Fruit fly (Drosophila melanogaster) whole organism, embryonic: Measurements from ENCODE around the gene IKKbeta.
A peak's percentile ranks its signal among the peaks of the same experiment; 100 is the strongest.

Experiments
- ATbp ChIP-seq: fragments of 200-800 bp; sonication (Bioruptor generic); optimal IDR thresholded peaks from 2 replicates; lab custom pipeline; 2017; ENCODE audit warnings: missing biosample characterization, mild to moderate bottlenecking, missing genetic modification characterization, missing genetic modification reagents
- Awh ChIP-seq: fragments of 200-800 bp; sonication (Bioruptor generic); IDR thresholded peaks from 2 replicates; pipeline ENCODE4, ENCODE4 v1.3.6; 2022; ENCODE audit warnings: missing biosample characterization, missing genetic modification characterization
- BEAF-32 ChIP-seq: fragments of 200-800 bp; sonication (Bioruptor generic); optimal IDR thresholded peaks from 3 replicates; lab custom pipeline; 2017; ENCODE audit warnings: missing biosample characterization, missing genetic modification characterization, mild to moderate bottlenecking, moderate library complexity, missing genetic modification reagents
- CG14710 ChIP-seq: fragments of 200-800 bp; sonication (Bioruptor generic); optimal IDR thresholded peaks from 3 replicates; lab custom pipeline; 2019; ENCODE audit warnings: missing biosample characterization, mild to moderate bottlenecking, missing genetic modification characterization, moderate library complexity
- CG15073 ChIP-seq: fragments of 200-800 bp; sonication (Bioruptor generic); optimal IDR thresholded peaks from 2 replicates; lab custom pipeline; 2016; ENCODE audit warnings: missing biosample characterization, missing genetic modification characterization
- CG15479 ChIP-seq: fragments of 200-800 bp; sonication (Bioruptor generic); optimal IDR thresholded peaks from 3 replicates; lab custom pipeline; 2019; ENCODE audit warnings: missing biosample characterization, mild to moderate bottlenecking, missing genetic modification characterization, moderate library complexity
- CG16863 ChIP-seq: fragments of 200-800 bp; sonication (Bioruptor generic); optimal IDR thresholded peaks from 3 replicates; lab custom pipeline; 2016; ENCODE audit warnings: missing biosample characterization, missing genetic modification characterization
- CG18476 ChIP-seq: fragments of 200-800 bp; sonication (Bioruptor generic); optimal IDR thresholded peaks from 2 replicates; lab custom pipeline; 2016; ENCODE audit warnings: missing biosample characterization, mild to moderate bottlenecking, missing genetic modification characterization
- CG18764 ChIP-seq: fragments of 200-800 bp; sonication (Bioruptor generic); optimal IDR thresholded peaks from 3 replicates; lab custom pipeline; 2016; ENCODE audit warnings: missing biosample characterization, missing genetic modification characterization
- CG4707 ChIP-seq: fragments of 200-800 bp; sonication (Bioruptor generic); optimal IDR thresholded peaks from 2 replicates; lab custom pipeline; 2018; ENCODE audit warnings: missing biosample characterization, mild to moderate bottlenecking, missing genetic modification characterization, moderate library complexity
- CG7271 ChIP-seq: fragments of 200-800 bp; sonication (Bioruptor generic); optimal IDR thresholded peaks from 2 replicates; lab custom pipeline; 2018; ENCODE audit warnings: missing biosample characterization, mild to moderate bottlenecking, missing genetic modification characterization, moderate library complexity
- CG7745 ChIP-seq: fragments of 200-800 bp; sonication (Bioruptor generic); optimal IDR thresholded peaks from 2 replicates; lab custom pipeline; 2018; ENCODE audit warnings: missing biosample characterization, mild to moderate bottlenecking, missing genetic modification characterization, moderate library complexity
- D ChIP-seq, 2 experiments: fragments of 200-800 bp in 1 of 2; fragments of >200 bp in 1 of 2; sonication (Bioruptor generic) in 1 of 2; optimal IDR thresholded peaks; 2 replicates in 1 of 2; 3 replicates in 1 of 2; lab custom pipeline; 2017; ENCODE audit warnings: mild to moderate bottlenecking in 1 of 2, missing biosample characterization in 1 of 2, missing genetic modification characterization in 1 of 2, missing genetic modification reagents in 1 of 2
- E2f1 ChIP-seq: fragments of 200-800 bp; sonication (Bioruptor generic); IDR thresholded peaks from 2 replicates; pipeline ENCODE4 v1.3.6; 2022; ENCODE audit warnings: missing biosample characterization, missing genetic modification characterization
- Elba2 ChIP-seq: fragments of 200-800 bp; sonication (Bioruptor generic); optimal IDR thresholded peaks from 3 replicates; lab custom pipeline; 2016; ENCODE audit warnings: missing biosample characterization, missing genetic modification characterization
- Hr3 ChIP-seq: fragments of 200-800 bp; sonication (Bioruptor generic); optimal IDR thresholded peaks from 3 replicates; lab custom pipeline; 2016; ENCODE audit warnings: missing biosample characterization, missing genetic modification characterization
- Med ChIP-seq: fragments of 200-800 bp; sonication (Bioruptor generic); peaks from one replicate; lab custom pipeline; 2016; ENCODE audit warnings: missing biosample characterization, missing genetic modification characterization, mild to moderate bottlenecking, inconsistent platforms, moderate library complexity
- abd-A ChIP-seq: fragments of 200-800 bp; sonication (Bioruptor generic); optimal IDR thresholded peaks from 3 replicates; lab custom pipeline; 2019; ENCODE audit warnings: missing biosample characterization, mild to moderate bottlenecking, missing genetic modification characterization, moderate library complexity
- cad ChIP-seq: fragments of >200 bp; optimal IDR thresholded peaks from 2 replicates; lab custom pipeline; 2017; ENCODE audit warnings: missing biosample characterization, missing genetic modification characterization
- cg ChIP-seq: fragments of 200-800 bp; sonication (Bioruptor generic); optimal IDR thresholded peaks from 3 replicates; lab custom pipeline; 2019; ENCODE audit warnings: missing biosample characterization, mild to moderate bottlenecking, missing genetic modification characterization, moderate library complexity
- emc ChIP-seq: fragments of 200-800 bp; sonication (Bioruptor generic); optimal IDR thresholded peaks from 2 replicates; lab custom pipeline; 2016; ENCODE audit warnings: missing biosample characterization, missing genetic modification characterization
- gro ChIP-seq: fragments of 200-800 bp; sonication (Bioruptor generic); optimal IDR thresholded peaks from 2 replicates; lab custom pipeline; 2016; ENCODE audit warnings: missing biosample characterization, missing genetic modification characterization
- ind ChIP-seq: fragments of 200-800 bp; sonication (Bioruptor generic); optimal IDR thresholded peaks from 3 replicates; lab custom pipeline; 2016; ENCODE audit warnings: missing biosample characterization, missing genetic modification characterization
- insv ChIP-seq, 2 experiments: fragments of 200-800 bp; sonication (Bioruptor generic); optimal IDR thresholded peaks; 3 replicates each; lab custom pipeline; 2016 to 2018; ENCODE audit warnings: missing biosample characterization in 2 of 2, missing genetic modification characterization in 2 of 2
- nau ChIP-seq: fragments of 200-800 bp; sonication (Bioruptor generic); optimal IDR thresholded peaks from 3 replicates; lab custom pipeline; 2017; ENCODE audit warnings: missing biosample characterization, mild to moderate bottlenecking, missing genetic modification characterization, missing genetic modification reagents
- peb ChIP-seq: fragments of 200-800 bp; sonication (Bioruptor generic); IDR thresholded peaks from 2 replicates; pipeline ENCODE4 v1.3.6; 2022; ENCODE audit warnings: missing biosample characterization, missing genetic modification characterization
- repo ChIP-seq: fragments of 200-800 bp; sonication (Bioruptor generic); optimal IDR thresholded peaks from 2 replicates; lab custom pipeline; 2016; ENCODE audit warnings: missing biosample characterization, missing genetic modification characterization
- sens ChIP-seq: fragments of 200-800 bp; sonication (Bioruptor generic); peaks from one replicate; lab custom pipeline; 2016; ENCODE audit warnings: missing biosample characterization, missing genetic modification characterization
- shn ChIP-seq: fragments of 200-800 bp; sonication (Bioruptor generic); optimal IDR thresholded peaks from 3 replicates; lab custom pipeline; 2016; ENCODE audit warnings: missing biosample characterization, missing genetic modification characterization
- tll ChIP-seq, 2 experiments: fragments of 200-800 bp in 1 of 2; fragments of >200 bp in 1 of 2; sonication (Bioruptor generic) in 1 of 2; optimal IDR thresholded peaks; 2 replicates each; lab custom pipeline; 2017 to 2019; ENCODE audit warnings: missing biosample characterization in 2 of 2, missing genetic modification characterization in 2 of 2, mild to moderate bottlenecking in 1 of 2, moderate library complexity in 1 of 2
- vfl ChIP-seq: fragments of 200-800 bp; sonication (Bioruptor generic); optimal IDR thresholded peaks from 2 replicates; lab custom pipeline; 2016; ENCODE audit warnings: missing biosample characterization, missing genetic modification characterization
- zen ChIP-seq: fragments of 200-800 bp; sonication (Bioruptor generic); optimal IDR thresholded peaks from 3 replicates; lab custom pipeline; 2018; ENCODE audit warnings: missing biosample characterization, mild to moderate bottlenecking, missing genetic modification characterization, moderate library complexity
- zf30C ChIP-seq: fragments of 200-800 bp; sonication (Bioruptor generic); optimal IDR thresholded peaks from 3 replicates; lab custom pipeline; 2018; ENCODE audit warnings: missing biosample characterization, mild to moderate bottlenecking, missing genetic modification characterization

Gene IKKbeta

DNA sequence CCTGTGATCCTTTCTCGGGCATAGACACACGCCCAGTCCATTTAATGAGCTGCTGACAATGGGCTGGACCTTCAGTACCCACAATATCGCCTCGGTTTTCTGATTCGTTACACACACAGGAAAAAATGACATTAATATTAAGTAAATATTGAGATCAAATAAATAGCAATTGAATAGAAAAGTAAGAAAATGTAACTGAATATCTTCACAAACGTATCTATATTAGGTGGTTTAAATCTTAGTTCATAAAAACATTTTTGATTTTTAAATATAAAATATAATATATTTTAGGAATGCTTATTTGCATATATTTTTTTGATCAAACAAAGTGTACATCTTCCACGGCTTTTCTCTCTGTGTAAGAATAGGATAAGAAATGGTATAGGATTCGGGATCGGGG lies 15.5 kb downstream of the IKKbeta start (continued):
- TF ChIP-seq CG14710 = peak; percentile 26
- peak; percentile 61 for TF ChIP-seq zen (tag; lab: Kevin White, UChicago)
- peak; percentile 86 for TF ChIP-seq zf30C (GFP tag; lab: Kevin White, UChicago)
- TF ChIP-seq emc (GFP tag; lab: Kevin White, UChicago) = no peak

DNA sequence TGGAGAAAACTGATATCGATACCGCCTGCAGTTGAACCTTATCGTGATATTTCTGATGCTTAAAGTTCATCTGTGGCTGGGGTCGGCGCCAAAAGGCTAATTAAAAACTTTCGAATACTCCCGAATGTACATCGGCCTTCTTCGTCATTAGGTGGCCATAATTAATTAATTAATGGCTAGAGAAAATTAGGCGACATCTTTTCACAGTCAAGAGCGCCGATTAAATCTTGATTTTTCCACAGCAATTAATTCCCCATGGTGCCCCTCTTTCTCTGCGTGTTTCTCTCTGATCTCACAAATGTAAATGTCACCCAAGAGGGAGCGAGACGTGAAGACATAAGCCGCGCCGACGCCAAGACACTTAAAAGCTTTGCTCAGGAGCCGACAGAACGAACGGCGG lies 18.8 kb downstream of the IKKbeta start:
- TF ChIP-seq CG15073 (GFP tag; lab: Kevin White, UChicago) = no peak
- TF ChIP-seq ATbp = no peak
- TF ChIP-seq CG16863 (GFP tag; lab: Kevin White, UChicago) = no peak
- no peak for TF ChIP-seq cg
- no peak for TF ChIP-seq ind
- no peak for TF ChIP-seq E2f1 (GFP tag; lab: Robert Waterston, UW)
- no peak for TF ChIP-seq CG4707 (GFP tag; lab: Kevin White, UChicago)
- peak; percentile 51 for TF ChIP-seq sens (GFP tag; lab: Kevin White, UChicago)
- TF ChIP-seq CG18476 (GFP tag; lab: Kevin White, UChicago) = no peak
- TF ChIP-seq Awh = peak; percentile 52
- no peak for TF ChIP-seq abd-A (tag; lab: Kevin White, UChicago)
- no peak for TF ChIP-seq nau (GFP tag; lab: Kevin White, UChicago)
- peak; percentile 68 for TF ChIP-seq CG7745 (tag; lab: Kevin White, UChicago)
- peak; percentile 7 for TF ChIP-seq Med (GFP tag; lab: Kevin White, UChicago)
- no peak for TF ChIP-seq vfl (GFP tag; lab: Kevin White, UChicago)
- no peak for TF ChIP-seq BEAF-32 (GFP tag; lab: Kevin White, UChicago)

- TF ChIP-seq sens (GFP tag; lab: Kevin White, UChicago) (peak; percentile 33), D (optimal IDR thresholded peaks at IDR 0.05; lab: Kevin White, UChicago) (no peak), D (GFP tag; optimal IDR thresholded peaks at IDR 0.05; lab: Kevin White, UChicago) (no peak), Elba2 (GFP tag; lab: Kevin White, UChicago) (peak; percentile 88), zen (tag; lab: Kevin White, UChicago) (peak; percentile 87), CG15479 (GFP tag; lab: Kevin White, UChicago) (peak; percentile 89), insv (GFP tag; optimal IDR thresholded peaks at IDR 0.05; lab: Kevin White, UChicago) (peak in 1 of 2 experiments; percentile 18)
Observed at dm6 chr3R:16029584-16029983, 19.6 kb downstream of the IKKbeta start.

dm6 chr3R:16028651-16029050 lies 20.6 kb downstream of the IKKbeta start:
- TF ChIP-seq peb = no peak
- peak; percentile 95 for TF ChIP-seq D (optimal IDR thresholded peaks at IDR 0.05; lab: Kevin White, UChicago)
- no peak for TF ChIP-seq D (GFP tag; optimal IDR thresholded peaks at IDR 0.05; lab: Kevin White, UChicago)
- TF ChIP-seq gro (GFP tag; lab: Kevin White, UChicago) = no peak
- peak; percentile 46 for TF ChIP-seq CG15479 (GFP tag; lab: Kevin White, UChicago)
- peak; percentile 40 for TF ChIP-seq CG7271 (tag; lab: Kevin White, UChicago)
- TF ChIP-seq shn (GFP tag; lab: Kevin White, UChicago) = no peak
- TF ChIP-seq repo (GFP tag; lab: Kevin White, UChicago) = no peak
- peak; percentile 99 for TF ChIP-seq cad (GFP tag; lab: Kevin White, UChicago)
- TF ChIP-seq Hr3 (GFP tag; lab: Kevin White, UChicago) = no peak
- TF ChIP-seq insv (GFP tag; optimal IDR thresholded peaks at IDR 0.05; lab: Kevin White, UChicago) = peak in 1 of 2 experiments; percentile 7
- TF ChIP-seq tll (GFP tag; optimal IDR thresholded peaks at IDR 0.05; lab: Kevin White, UChicago) = peak in 1 of 2 experiments; percentile 88
- TF ChIP-seq CG18764 (GFP tag; lab: Kevin White, UChicago) = no peak
- TF ChIP-seq zen (tag; lab: Kevin White, UChicago) = peak; percentile 100
